Worm (Caenorhabditis elegans): ENCODE data around the gene C45B11.8.

The C45B11.8 gene

ce11 chrV:11012419-11012818, 28.2 kb upstream of the C45B11.8 start, which contains the start of gene C13G3.1 (continued):
- TF ChIP-seq snu-23 (GFP tag; optimal IDR thresholded peaks at IDR 0.05) (no peak), isw-1 (GFP tag; IDR thresholded peaks at IDR 0.05) (no peak), nhr-47 (tag; optimal IDR thresholded peaks at IDR 0.05) (peak; percentile 38), mdl-1 (tag; optimal IDR thresholded peaks at IDR 0.05) (no peak), aly-2 (tag; optimal IDR thresholded peaks at IDR 0.05) (no peak), ceh-88 (GFP tag; IDR thresholded peaks at IDR 0.05) (no peak), unc-130 (tag; optimal IDR thresholded peaks at IDR 0.05) (no peak), skn-1 (tag; optimal IDR thresholded peaks at IDR 0.05) (no peak), pag-3 (tag; optimal IDR thresholded peaks at IDR 0.05; ENCODE audit: borderline replicate concordance, insufficient read depth) (no peak), lsy-2 (tag; optimal IDR thresholded peaks at IDR 0.05) (no peak), nhr-12 (tag; optimal IDR thresholded peaks at IDR 0.05) (no peak), elt-3 (tag; optimal IDR thresholded peaks at IDR 0.05) (no peak), efl-3 (GFP tag; optimal IDR thresholded peaks at IDR 0.05) (no peak), dpl-1 (GFP tag; optimal IDR thresholded peaks at IDR 0.05) (no peak), nhr-76 (tag; optimal IDR thresholded peaks at IDR 0.05) (no peak), lir-3 (tag; optimal IDR thresholded peaks at IDR 0.05; ENCODE audit: poor library complexity) (no peak), pax-3 (tag; optimal IDR thresholded peaks at IDR 0.05) (no peak), zip-4 (GFP tag; optimal IDR thresholded peaks at IDR 0.05) (no peak)

DNA sequence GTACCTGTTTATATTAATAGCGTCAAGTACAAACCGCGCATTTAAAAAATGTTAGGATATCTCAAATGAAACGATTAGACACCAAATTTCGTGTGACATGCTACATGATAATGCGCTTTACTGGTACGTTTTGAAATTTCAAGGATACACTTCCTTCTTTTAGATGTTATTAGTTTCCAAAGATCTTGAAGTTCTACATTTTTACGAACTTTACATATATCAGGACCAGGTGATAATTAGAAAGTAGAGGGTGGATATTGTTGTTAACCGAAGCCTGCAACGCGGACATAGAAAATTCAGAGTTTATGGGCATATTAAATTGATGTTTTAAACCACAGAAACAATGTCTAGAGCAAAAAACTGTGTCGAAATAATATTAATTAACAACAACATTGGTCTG, 27.4 kb upstream of the C45B11.8 start:
- TF ChIP-seq nhr-237 (tag; optimal IDR thresholded peaks at IDR 0.05) (no peak), sox-4 (tag; optimal IDR thresholded peaks at IDR 0.05) (no peak), lin-39 (tag; optimal IDR thresholded peaks at IDR 0.05) (no peak), nhr-12 (tag; optimal IDR thresholded peaks at IDR 0.05) (no peak), fkh-8 (tag; optimal IDR thresholded peaks at IDR 0.05) (no peak), tlp-1 (tag; optimal IDR thresholded peaks at IDR 0.05) (no peak), unc-130 (tag; optimal IDR thresholded peaks at IDR 0.05) (no peak), efl-1 (optimal IDR thresholded peaks at IDR 0.05) (no peak), efl-1 (GFP tag; optimal IDR thresholded peaks at IDR 0.05 in 1 of 2) (no peak), blmp-1 (tag; optimal IDR thresholded peaks at IDR 0.05) (no peak), irx-1 (tag; optimal IDR thresholded peaks at IDR 0.05) (no peak), pax-3 (tag; optimal IDR thresholded peaks at IDR 0.05) (no peak), nhr-85 (tag) (no peak)

ce11 chrV:11014758-11015157, 25.8 kb upstream of the C45B11.8 start:
- peak; percentile 91 for TF ChIP-seq hlh-4 (tag; optimal IDR thresholded peaks at IDR 0.05)
- TF ChIP-seq dsc-1 (tag; optimal IDR thresholded peaks at IDR 0.05), result no peak
- no peak for TF ChIP-seq elt-3 (tag; optimal IDR thresholded peaks at IDR 0.05)
- TF ChIP-seq nhr-71 (tag; optimal IDR thresholded peaks at IDR 0.05), result peak; percentile 33
- TF ChIP-seq nhr-47 (tag; optimal IDR thresholded peaks at IDR 0.05), result peak; percentile 4

DNA sequence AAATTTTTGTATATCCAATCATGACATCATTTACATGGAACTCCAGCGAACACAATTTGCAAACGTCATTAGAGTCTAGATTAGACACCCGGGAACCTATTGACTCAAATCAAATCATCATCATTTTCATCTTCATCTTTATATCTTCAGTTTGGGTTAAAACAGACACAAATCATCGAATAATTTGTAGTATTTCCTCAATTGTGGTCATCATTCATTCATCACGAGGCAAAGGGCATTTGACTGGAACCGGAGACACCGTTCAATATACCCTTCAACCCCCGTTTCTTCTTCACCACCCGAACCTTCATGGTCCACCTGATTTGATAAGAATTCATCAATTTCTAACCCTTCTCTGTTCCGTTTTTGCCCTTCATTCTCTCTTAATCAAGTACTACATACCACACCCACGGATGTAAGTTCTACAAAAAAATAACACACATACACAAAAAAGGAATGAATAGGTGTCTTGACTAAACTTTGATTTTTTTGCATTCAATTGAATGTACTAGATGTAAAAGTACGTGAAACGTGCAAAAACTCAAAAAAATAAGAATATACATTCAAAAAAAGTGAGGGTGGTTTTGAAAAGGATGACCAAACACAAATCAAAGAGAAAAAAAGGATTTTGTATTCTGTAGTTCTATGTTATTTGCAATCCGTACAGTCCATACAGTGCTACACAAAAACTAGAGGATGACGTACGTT, 23.6 kb upstream of the C45B11.8 start:
- TF ChIP-seq egl-13 (tag; optimal IDR thresholded peaks at IDR 0.05) (no peak), ets-5 (GFP tag; IDR thresholded peaks at IDR 0.05) (no peak), lin-35 (GFP tag; optimal IDR thresholded peaks at IDR 0.05) (peak in 1 of 2 experiments; percentile 1), pag-3 (tag; optimal IDR thresholded peaks at IDR 0.05; ENCODE audit: borderline replicate concordance, insufficient read depth) (no peak), C34B4.2 (tag; optimal IDR thresholded peaks at IDR 0.05) (no peak), lin-14 (GFP tag; optimal IDR thresholded peaks at IDR 0.05) (peak; percentile 5), C16A3.4 (tag; optimal IDR thresholded peaks at IDR 0.05) (no peak), efl-1 (optimal IDR thresholded peaks at IDR 0.05) (no peak), efl-1 (GFP tag; optimal IDR thresholded peaks at IDR 0.05 in 1 of 2) (peak in 1 of 2 experiments; percentile 72), unc-30 (tag; optimal IDR thresholded peaks at IDR 0.05) (no peak), jun-1 (tag; optimal IDR thresholded peaks at IDR 0.05) (no peak), nhr-85 (tag) (peak; percentile 58), pqm-1 (tag; optimal IDR thresholded peaks at IDR 0.05) (no peak)

All from whole organism, L1 larva.